Worm (Caenorhabditis elegans): ENCODE results near the gene C05E11.7.

DNA sequence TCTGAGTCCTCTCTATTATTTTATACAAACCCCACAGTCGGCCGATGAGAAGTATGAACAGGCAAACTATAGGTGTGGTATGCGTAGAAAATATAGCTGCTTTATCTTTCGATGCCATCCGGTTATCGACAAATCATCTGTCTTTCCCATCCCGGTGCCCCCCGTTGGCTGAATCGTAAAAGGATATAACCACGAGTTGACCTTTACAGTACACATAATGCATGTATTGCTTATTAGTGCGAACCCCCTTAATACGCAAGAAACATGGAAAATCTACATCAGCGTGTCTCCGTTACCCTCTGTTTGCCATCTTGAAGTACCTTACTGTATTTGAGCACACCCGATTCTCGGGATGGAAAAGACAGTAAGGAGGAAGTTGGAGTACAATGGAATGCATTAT lies 36.5 kb downstream of the C05E11.7 start:
- TF ChIP-seq pha-4 (tag; optimal IDR thresholded peaks at IDR 0.05) (no peak), snpc-4 (tag; optimal IDR thresholded peaks at IDR 0.05) (no peak)
